Worm (Caenorhabditis elegans) whole organism, L4 larva: ENCODE results near the gene ttbk-8.2.

Experiments
- F26F4.8 ChIP-seq: fragments of 200-800 bp; sonication (Bioruptor generic); conservative IDR thresholded peaks from 2 replicates; pipeline ENCODE4 v1.3.6; 2022; ENCODE audit warnings: missing genetic modification characterization, missing compliant biosample characterization
- F44E2.7 ChIP-seq: fragments of 200-800 bp; sonication (Bioruptor generic); IDR thresholded peaks from 2 replicates; pipeline ENCODE4 v2.1.2; 2022; ENCODE audit warnings: missing genetic modification characterization, missing compliant biosample characterization
- R02D3.7 ChIP-seq: fragments of 150-350 bp; sonication (generic microtip); optimal IDR thresholded peaks from 3 replicates; lab custom pipeline; 2014; ENCODE audit warnings: missing biosample characterization, missing genetic modification characterization
- T20F7.1 ChIP-seq: fragments of 200-800 bp; sonication (Bioruptor generic); optimal IDR thresholded peaks from 2 replicates; lab custom pipeline; 2018; ENCODE audit warnings: mild to moderate bottlenecking, missing genetic modification characterization, missing compliant biosample characterization
- Y105C5A.15 ChIP-seq: fragments of 200-800 bp; sonication (Bioruptor generic); IDR thresholded peaks from 2 replicates; pipeline ENCODE4 v1.3.6; 2022; ENCODE audit warnings: missing genetic modification characterization, missing compliant biosample characterization
- Y5F2A.4 ChIP-seq: fragments of 200-800 bp; sonication (Bioruptor generic); optimal IDR thresholded peaks from 2 replicates; lab custom pipeline; 2018; ENCODE audit warnings: mild to moderate bottlenecking, missing genetic modification characterization, missing compliant biosample characterization
- Y75B8A.6 ChIP-seq: fragments of 200-800 bp; sonication (Bioruptor generic); IDR thresholded peaks from 2 replicates; pipeline ENCODE4 v1.3.6; 2022; ENCODE audit warnings: missing genetic modification reagents, missing genetic modification characterization, missing compliant biosample characterization
- ZK337.2 ChIP-seq: fragments of 200-800 bp; sonication (Bioruptor generic); IDR thresholded peaks from 2 replicates; pipeline ENCODE4 v1.3.6; 2022; ENCODE audit warnings: missing genetic modification reagents, missing genetic modification characterization, missing compliant biosample characterization
- aha-1 ChIP-seq: fragments of 150-350 bp; peaks from one replicate; lab custom pipeline; 2014; ENCODE audit warnings: missing biosample characterization, missing genetic modification characterization
- aly-2 ChIP-seq: sonication (generic microtip); optimal IDR thresholded peaks from 2 replicates; lab custom pipeline; 2018; ENCODE audit warnings: missing biosample characterization, missing genetic modification characterization
- arid-1 ChIP-seq: fragments of 200-800 bp; sonication (Bioruptor generic); conservative IDR thresholded peaks from 2 replicates; pipeline ENCODE4 v1.3.6; 2022; ENCODE audit warnings: missing genetic modification reagents, missing genetic modification characterization, missing compliant biosample characterization
- ceh-20 ChIP-seq: fragments of 200-800 bp; sonication (Bioruptor generic); IDR thresholded peaks from 2 replicates; pipeline ENCODE4 v1.3.6; 2022; ENCODE audit warnings: missing genetic modification reagents, missing genetic modification characterization, missing compliant biosample characterization
- ces-1 ChIP-seq: fragments of 150-350 bp; sonication (generic microtip); optimal IDR thresholded peaks from 4 replicates; lab custom pipeline; 2014; ENCODE audit warnings: missing biosample characterization, missing genetic modification reagents, missing genetic modification characterization
- ctbp-1 ChIP-seq: fragments of 200-800 bp; sonication (Bioruptor generic); IDR thresholded peaks from 2 replicates; pipeline ENCODE4 v1.3.6; 2022; ENCODE audit warnings: missing genetic modification reagents, missing genetic modification characterization, missing compliant biosample characterization
- daf-12 ChIP-seq: fragments of 150-350 bp; optimal IDR thresholded peaks from 2 replicates; lab custom pipeline; 2014; ENCODE audit warnings: missing biosample characterization, missing genetic modification reagents, missing genetic modification characterization
- daf-16 ChIP-seq, 3 experiments: sonication (generic microtip); optimal IDR thresholded peaks; 2 replicates each; lab custom pipeline; 2016 to 2017; ENCODE audit warnings: missing genetic modification characterization in 3 of 3, missing genetic modification reagents in 3 of 3, mild to moderate bottlenecking in 2 of 3, missing compliant biosample characterization in 2 of 3, missing biosample characterization in 1 of 3, moderate library complexity in 1 of 3
- daf-8 ChIP-seq: fragments of 200-800 bp; sonication (Bioruptor generic); IDR thresholded peaks from 2 replicates; pipeline ENCODE4 v1.3.6; 2022; ENCODE audit warnings: missing genetic modification characterization, missing compliant biosample characterization
- dmd-8 ChIP-seq: fragments of 200-800 bp; sonication (Bioruptor generic); IDR thresholded peaks from 2 replicates; pipeline ENCODE4 v1.3.6; 2022; ENCODE audit warnings: missing genetic modification characterization, missing compliant biosample characterization
- dmd-9 ChIP-seq: fragments of 200-800 bp; sonication (Bioruptor generic); IDR thresholded peaks from 2 replicates; pipeline ENCODE4 v1.3.6; 2022; ENCODE audit warnings: missing genetic modification reagents, missing genetic modification characterization, missing compliant biosample characterization
- dpl-1 ChIP-seq: fragments of 150-350 bp; optimal IDR thresholded peaks from 2 replicates; lab custom pipeline; 2014; ENCODE audit warnings: missing biosample characterization, missing genetic modification reagents, missing genetic modification characterization
- dve-1 ChIP-seq: sonication (generic microtip); optimal IDR thresholded peaks from 2 replicates; lab custom pipeline; 2017; ENCODE audit warnings: antibody characterized with exemption, mild to moderate bottlenecking, missing genetic modification characterization, missing compliant biosample characterization; ENCODE audit not compliant: insufficient read depth
- fos-1 ChIP-seq: fragments of 150-350 bp; optimal IDR thresholded peaks from 2 replicates; lab custom pipeline; 2014; ENCODE audit warnings: missing biosample characterization, missing genetic modification characterization
- hif-1 ChIP-seq, 2 experiments: sonication (generic microtip); optimal IDR thresholded peaks; 2 replicates each; lab custom pipeline; 2016 to 2017; ENCODE audit warnings: missing compliant biosample characterization in 2 of 2, missing genetic modification characterization in 2 of 2, missing genetic modification reagents in 2 of 2, missing genotype in 2 of 2, mild to moderate bottlenecking in 1 of 2
- hlh-11 ChIP-seq: fragments of 200-800 bp; sonication (Bioruptor generic); optimal IDR thresholded peaks from 2 replicates; lab custom pipeline; 2018; ENCODE audit warnings: mild to moderate bottlenecking, missing genetic modification characterization, missing compliant biosample characterization
- hlh-30 ChIP-seq: sonication (generic microtip); optimal IDR thresholded peaks from 2 replicates; lab custom pipeline; 2017; ENCODE audit warnings: antibody characterized with exemption, mild to moderate bottlenecking, missing genetic modification characterization, missing compliant biosample characterization; ENCODE audit not compliant: insufficient read depth
- lin-29 ChIP-seq: fragments of 200-800 bp; sonication (Bioruptor generic); IDR thresholded peaks from 2 replicates; pipeline ENCODE4 v1.3.6; 2022; ENCODE audit warnings: missing genetic modification reagents, missing genetic modification characterization, missing compliant biosample characterization
- madf-5 ChIP-seq, 2 experiments: fragments of 200-800 bp; sonication (Bioruptor generic); IDR thresholded peaks; 2 replicates each; pipeline ENCODE4 v1.3.6; 2022; ENCODE audit warnings: missing compliant biosample characterization in 2 of 2, missing genetic modification characterization in 2 of 2
- mdl-1 ChIP-seq, 2 experiments: fragments of 150-350 bp in 1 of 2; sonication (generic microtip) in 1 of 2; optimal IDR thresholded peaks; 2 replicates each; lab custom pipeline; 2014 to 2017; ENCODE audit warnings: missing biosample characterization in 2 of 2, missing genetic modification characterization in 2 of 2
- mdt-29 ChIP-seq: fragments of 200-800 bp; sonication (Bioruptor generic); IDR thresholded peaks from 2 replicates; pipeline ENCODE4 v1.3.6; 2022; ENCODE audit warnings: missing genetic modification reagents, missing genetic modification characterization, missing compliant biosample characterization
- mxl-2 ChIP-seq: fragments of 200-800 bp; sonication (Bioruptor generic); conservative IDR thresholded peaks from 2 replicates; pipeline ENCODE4 v1.3.6; 2022; ENCODE audit warnings: missing genetic modification reagents, missing genetic modification characterization, missing compliant biosample characterization
- nhr-10 ChIP-seq: fragments of 150-350 bp; optimal IDR thresholded peaks from 2 replicates; lab custom pipeline; 2014; ENCODE audit warnings: missing biosample characterization, missing genetic modification characterization
- nhr-25 ChIP-seq: sonication (generic microtip); optimal IDR thresholded peaks from 2 replicates; lab custom pipeline; 2017; ENCODE audit warnings: missing genetic modification characterization, mild to moderate bottlenecking, missing compliant biosample characterization, antibody characterized with exemption, moderate library complexity, borderline replicate concordance; ENCODE audit not compliant: insufficient read depth
- nhr-41 ChIP-seq: fragments of 200-800 bp; sonication (Bioruptor generic); IDR thresholded peaks from 2 replicates; pipeline ENCODE4 v1.3.6; 2022; ENCODE audit warnings: missing genetic modification reagents, missing genetic modification characterization, missing compliant biosample characterization
- nhr-6 ChIP-seq: fragments of 150-350 bp; optimal IDR thresholded peaks from 2 replicates; lab custom pipeline; 2014; ENCODE audit warnings: missing biosample characterization, missing genetic modification characterization
- pha-4 ChIP-seq, 2 experiments: fragments of 150-350 bp in 1 of 2; fragments of 200-800 bp in 1 of 2; sonication (Bioruptor generic) in 1 of 2; IDR thresholded peaks in 1 of 2; optimal IDR thresholded peaks in 1 of 2; 2 replicates each; pipeline versions ENCODE4 v1.3.6 to Lab custom; 2014 to 2022; ENCODE audit warnings: missing genetic modification characterization in 2 of 2, missing genetic modification reagents in 2 of 2, missing biosample characterization in 1 of 2, missing compliant biosample characterization in 1 of 2
- php-3 ChIP-seq: fragments of 200-800 bp; sonication (Bioruptor generic); IDR thresholded peaks from 2 replicates; pipeline ENCODE4 v1.3.6; 2022; ENCODE audit warnings: missing genetic modification reagents, missing genetic modification characterization, missing compliant biosample characterization
- saeg-2 ChIP-seq: fragments of 200-800 bp; sonication (Bioruptor generic); IDR thresholded peaks from 2 replicates; pipeline ENCODE4 v1.3.6; 2022; ENCODE audit warnings: missing genetic modification reagents, missing genetic modification characterization, missing compliant biosample characterization
- sdz-12 ChIP-seq: fragments of 200-800 bp; sonication (Bioruptor generic); optimal IDR thresholded peaks from 2 replicates; lab custom pipeline; 2018; ENCODE audit warnings: mild to moderate bottlenecking, missing genetic modification characterization, missing compliant biosample characterization
- set-16 ChIP-seq: fragments of 200-800 bp; sonication (Bioruptor generic); IDR thresholded peaks from 2 replicates; pipeline ENCODE4 v1.3.6; 2022; ENCODE audit warnings: missing genetic modification reagents, missing genetic modification characterization, missing compliant biosample characterization
- skn-1 ChIP-seq: fragments of 150-350 bp; optimal IDR thresholded peaks from 2 replicates; lab custom pipeline; 2014; ENCODE audit warnings: missing biosample characterization, missing genetic modification characterization
- snpc-1.2 ChIP-seq: fragments of 200-800 bp; sonication (Bioruptor generic); IDR thresholded peaks from 2 replicates; pipeline ENCODE4 v1.3.6; 2022; ENCODE audit warnings: missing genetic modification reagents, missing genetic modification characterization, missing compliant biosample characterization
- tra-1 ChIP-seq: fragments of 200-800 bp; sonication (Bioruptor generic); IDR thresholded peaks from 2 replicates; pipeline ENCODE4 v1.3.6; 2022; ENCODE audit warnings: missing genetic modification reagents, missing genetic modification characterization, missing compliant biosample characterization
- vab-7 ChIP-seq: fragments of 200-800 bp; sonication (Bioruptor generic); IDR thresholded peaks from 2 replicates; pipeline ENCODE4 v1.3.6; 2022; ENCODE audit warnings: missing genetic modification reagents, missing genetic modification characterization, missing compliant biosample characterization
- zfp-2 ChIP-seq: sonication (generic microtip); optimal IDR thresholded peaks from 2 replicates; lab custom pipeline; 2016; ENCODE audit warnings: mild to moderate bottlenecking, missing genetic modification characterization, missing compliant biosample characterization
- zip-11 ChIP-seq: fragments of 200-800 bp; sonication (Bioruptor generic); IDR thresholded peaks from 2 replicates; pipeline ENCODE4 v1.3.6; 2022; ENCODE audit warnings: missing genetic modification characterization, missing compliant biosample characterization
- ztf-11 ChIP-seq: fragments of 150-350 bp; optimal IDR thresholded peaks from 2 replicates; lab custom pipeline; 2014; ENCODE audit warnings: missing biosample characterization, missing genetic modification characterization

Gene ttbk-8.2

ce11 chrIV:5605225-5605624, 26.5 kb upstream of the ttbk-8.2 start (continued):
- TF ChIP-seq Y75B8A.6 (GFP tag; lab: Robert Waterston, UW) (no peak), nhr-41 (GFP tag; lab: Robert Waterston, UW) (no peak), snpc-1.2 (GFP tag; lab: Robert Waterston, UW) (no peak), nhr-6 (tag; lab: Kevin White, UChicago) (peak; percentile 70), aha-1 (tag; lab: Kevin White, UChicago) (no peak), dve-1 (tag; lab: Kevin White, UChicago) (peak; percentile 54), lin-29 (GFP tag; lab: Robert Waterston, UW) (no peak), php-3 (GFP tag; lab: Robert Waterston, UW) (no peak), zfp-2 (tag; lab: Kevin White, UChicago) (no peak), dmd-8 (GFP tag; lab: Robert Waterston, UW) (no peak), skn-1 (tag; lab: Kevin White, UChicago) (no peak)

ce11 chrIV:5607343-5607742, 24.4 kb upstream of the ttbk-8.2 start:
- TF ChIP-seq F44E2.7 (no peak), ctbp-1 (peak; percentile 84), daf-16 (GFP tag; optimal IDR thresholded peaks at IDR 0.05; lab: Kevin White, UChicago) (peak in 1 of 2 experiments; percentile 94), daf-16 (tag; optimal IDR thresholded peaks at IDR 0.05; lab: Kevin White, UChicago) (peak; percentile 66), Y105C5A.15 (GFP tag; lab: Robert Waterston, UW) (no peak), F26F4.8 (GFP tag; lab: Robert Waterston, UW) (no peak), daf-8 (GFP tag; lab: Robert Waterston, UW) (no peak), nhr-41 (GFP tag; lab: Robert Waterston, UW) (no peak), arid-1 (GFP tag; lab: Robert Waterston, UW) (0 out of 2 replicates have a peak, but pooled peaks have one; percentile 23), mdt-29 (GFP tag; lab: Robert Waterston, UW) (0 out of 2 replicates have a peak, but pooled peaks have one; percentile 41), ZK337.2 (GFP tag; lab: Robert Waterston, UW) (no peak), dpl-1 (GFP tag; lab: Kevin White, UChicago) (peak; percentile 53), vab-7 (GFP tag; lab: Robert Waterston, UW) (no peak), hlh-11 (tag; lab: Kevin White, UChicago) (peak; percentile 98), dve-1 (tag; lab: Kevin White, UChicago) (peak; percentile 93), sdz-12 (GFP tag; lab: Kevin White, UChicago) (no peak), T20F7.1 (GFP tag; lab: Kevin White, UChicago) (peak; percentile 40), zip-11 (GFP tag; lab: Robert Waterston, UW) (no peak), hif-1 (tag; optimal IDR thresholded peaks at IDR 0.05; lab: Kevin White, UChicago) (peak; percentile 39 to 88), tra-1 (peak; percentile 86), ztf-11 (no peak), mxl-2 (no peak), aly-2 (tag; lab: Kevin White, UChicago) (no peak), hlh-30 (tag; lab: Kevin White, UChicago) (peak; percentile 99), ceh-20 (peak; percentile 91), nhr-10 (tag; lab: Kevin White, UChicago) (peak; percentile 71), nhr-25 (tag; lab: Kevin White, UChicago) (peak; percentile 59), fos-1 (tag; lab: Kevin White, UChicago) (no peak), daf-12 (no peak), dmd-9 (GFP tag; lab: Robert Waterston, UW) (no peak), Y75B8A.6 (GFP tag; lab: Robert Waterston, UW) (no peak), set-16 (peak; percentile 43; the same call in 1 of the 2 replicates), Y5F2A.4 (GFP tag; lab: Kevin White, UChicago) (peak; percentile 29), dmd-8 (GFP tag; lab: Robert Waterston, UW) (no peak), mdl-1 (tag; optimal IDR thresholded peaks at IDR 0.05; lab: Kevin White, UChicago) (peak; percentile 80 to 96), madf-5 (GFP tag; IDR thresholded peaks at IDR 0.05; lab: Robert Waterston, UW) (no peak), php-3 (GFP tag; lab: Robert Waterston, UW) (no peak), nhr-6 (tag; lab: Kevin White, UChicago) (peak; percentile 85), saeg-2 (peak; percentile 54), pha-4 (GFP tag; IDR thresholded peaks at IDR 0.05; lab: Robert Waterston, UW) (peak; percentile 38; the same call in 1 of the 2 replicates), pha-4 (tag; optimal IDR thresholded peaks at IDR 0.05; lab: Kevin White, UChicago) (peak; percentile 48), R02D3.7 (tag; lab: Kevin White, UChicago) (no peak), ces-1 (GFP tag; lab: Kevin White, UChicago) (no peak)
